Worm (Caenorhabditis elegans): ENCODE data around the gene C36E8.6.

The C36E8.6 gene

DNA sequence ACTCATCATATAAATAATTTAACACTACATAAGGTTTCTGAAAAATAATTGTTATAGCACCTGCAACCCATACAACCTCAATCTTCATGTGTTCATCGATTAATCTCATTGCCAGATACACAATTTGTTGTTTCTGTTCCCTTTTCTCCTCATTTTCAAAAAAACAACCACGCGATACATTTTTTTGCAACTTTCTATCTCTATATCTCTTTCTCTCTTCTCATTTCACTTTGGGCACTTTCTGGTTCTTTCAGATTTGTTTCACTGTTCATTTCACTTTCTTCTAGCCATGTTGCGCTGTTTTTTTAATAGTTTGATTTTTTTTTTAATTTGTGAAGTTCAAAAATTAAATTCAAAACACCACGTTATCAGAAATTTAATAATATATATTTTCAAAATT lies 28.7 kb upstream of the C36E8.6 start (continued):
- TF ChIP-seq hlh-30 (tag; optimal IDR thresholded peaks at IDR 0.05; ENCODE audit: insufficient read depth) = peak; percentile 44
- TF ChIP-seq unc-130 (GFP tag; optimal IDR thresholded peaks at IDR 0.05) = no peak
- no peak for TF ChIP-seq php-3 (GFP tag; IDR thresholded peaks at IDR 0.05)
- TF ChIP-seq ZK546.5 (tag; optimal IDR thresholded peaks at IDR 0.05) = no peak
- no peak for TF ChIP-seq D1046.2 (GFP tag; IDR thresholded peaks at IDR 0.05)
- TF ChIP-seq hlh-11 (tag; optimal IDR thresholded peaks at IDR 0.05) = peak; percentile 20
- no peak for TF ChIP-seq spr-3 (GFP tag; optimal IDR thresholded peaks at IDR 0.05)
- no peak for TF ChIP-seq Y75B8A.6 (GFP tag; IDR thresholded peaks at IDR 0.05)
- TF ChIP-seq F26F4.8 (GFP tag; conservative IDR thresholded peaks at IDR 0.05) = no peak
- TF ChIP-seq lin-38 (GFP tag; IDR thresholded peaks at IDR 0.05) = no peak
- no peak for TF ChIP-seq gei-8 (GFP tag; optimal IDR thresholded peaks at IDR 0.05)
- peak in 1 of 2 experiments; percentile 25 for TF ChIP-seq mdl-1 (tag; optimal IDR thresholded peaks at IDR 0.05)
- no peak for TF ChIP-seq sdz-12 (GFP tag; optimal IDR thresholded peaks at IDR 0.05)
- TF ChIP-seq aha-1 (tag) = peak; percentile 84
- TF ChIP-seq zip-2 (tag; optimal IDR thresholded peaks at IDR 0.05) = no peak
- TF ChIP-seq ces-1 (GFP tag; optimal IDR thresholded peaks at IDR 0.05) = no peak
- no peak for TF ChIP-seq ceh-44 (GFP tag; IDR thresholded peaks at IDR 0.05)
- TF ChIP-seq daf-12 (tag; optimal IDR thresholded peaks at IDR 0.05) = no peak

ce11 chrIII:3959987-3960386 lies 27.9 kb upstream of the C36E8.6 start, which contains the start of gene R10E9.3:
R10E9.3 (plus strand) TSS chrIII:3960221.
- TF ChIP-seq T26A8.4 (GFP tag; IDR thresholded peaks at IDR 0.05) (no peak), zfp-2 (tag; optimal IDR thresholded peaks at IDR 0.05) (no peak), daf-16 (GFP tag; optimal IDR thresholded peaks at IDR 0.05) (no peak), daf-16 (tag; optimal IDR thresholded peaks at IDR 0.05) (peak; percentile 51), nhr-28 (tag; optimal IDR thresholded peaks at IDR 0.05) (peak; percentile 19), dmd-6 (GFP tag; IDR thresholded peaks at IDR 0.05) (peak; percentile 33; the same call in 1 of the 2 replicates), aly-2 (tag; optimal IDR thresholded peaks at IDR 0.05) (no peak), pqm-1 (tag; optimal IDR thresholded peaks at IDR 0.05) (peak; percentile 25), aha-1 (tag) (peak; percentile 85), dve-1 (tag; optimal IDR thresholded peaks at IDR 0.05; ENCODE audit: insufficient read depth) (peak; percentile 38), hlh-11 (tag; optimal IDR thresholded peaks at IDR 0.05) (peak; percentile 53), mes-2 (tag; optimal IDR thresholded peaks at IDR 0.05; ENCODE audit: poor library complexity, severe bottlenecking) (peak; percentile 18), unc-130 (GFP tag; optimal IDR thresholded peaks at IDR 0.05) (no peak), php-3 (GFP tag; IDR thresholded peaks at IDR 0.05) (peak; percentile 72), hlh-30 (tag; optimal IDR thresholded peaks at IDR 0.05; ENCODE audit: insufficient read depth) (peak; percentile 35), mdl-1 (tag; optimal IDR thresholded peaks at IDR 0.05) (peak in 1 of 2 experiments; percentile 30)

DNA sequence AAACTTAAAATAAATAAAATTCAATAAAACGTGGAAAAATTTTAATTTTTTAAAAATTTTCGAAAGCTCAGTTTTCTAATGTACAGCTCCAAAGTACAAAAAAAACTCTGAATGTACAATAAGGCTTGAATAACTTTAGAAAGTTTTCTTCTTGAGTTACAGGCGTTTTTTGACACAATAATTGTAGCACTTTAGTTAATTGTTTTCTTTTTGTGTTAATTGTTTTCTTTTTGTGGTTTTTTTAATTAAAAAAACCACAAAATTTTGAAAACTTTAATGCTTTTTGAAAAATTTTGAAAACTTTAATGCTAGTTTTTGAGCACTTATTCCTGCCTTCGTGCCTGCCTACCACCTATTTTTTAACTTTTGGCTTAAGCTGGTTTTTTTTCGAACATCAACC lies 23.6 kb upstream of the C36E8.6 start, which contains the start of gene R10E9.2:
Gene R10E9.2 (minus strand): TSS at position 101 of the 400 bp plus-strand sequence.
- TF ChIP-seq unc-39 (tag; optimal IDR thresholded peaks at IDR 0.05) (no peak), F26F4.8 (GFP tag; conservative IDR thresholded peaks at IDR 0.05) (no peak), R02D3.7 (tag; optimal IDR thresholded peaks at IDR 0.05) (no peak), nhr-77 (tag; optimal IDR thresholded peaks at IDR 0.05) (no peak), zfp-2 (tag; optimal IDR thresholded peaks at IDR 0.05) (no peak), lsy-2 (tag; optimal IDR thresholded peaks at IDR 0.05) (no peak), mxl-2 (GFP tag; conservative IDR thresholded peaks at IDR 0.05) (no peak), nhr-48 (tag; optimal IDR thresholded peaks at IDR 0.05) (no peak), nhr-111 (GFP tag; optimal IDR thresholded peaks at IDR 0.05) (no peak), dmd-9 (GFP tag; IDR thresholded peaks at IDR 0.05) (no peak), daf-8 (GFP tag; IDR thresholded peaks at IDR 0.05) (no peak), nhr-28 (tag; optimal IDR thresholded peaks at IDR 0.05) (no peak), zip-11 (GFP tag; IDR thresholded peaks at IDR 0.05) (no peak), lin-15B (tag; optimal IDR thresholded peaks at IDR 0.05) (no peak)

Data from whole organism, L4 larva.